Fruit fly (Drosophila melanogaster) whole organism, adult: ENCODE results near the gene CG34174.

Source experiments
- CG11617 ChIP-seq: fragments of 200-800 bp; sonication (Bioruptor generic); optimal IDR thresholded peaks from 2 replicates; lab custom pipeline; 2017; ENCODE audit warnings: mild to moderate bottlenecking, missing biosample characterization, missing genetic modification reagents, missing genetic modification characterization
- CG12768 ChIP-seq: fragments of 200-800 bp; sonication (Bioruptor generic); optimal IDR thresholded peaks from 2 replicates; lab custom pipeline; 2017; ENCODE audit warnings: missing biosample characterization, missing genetic modification characterization, mild to moderate bottlenecking, moderate library complexity, missing genetic modification reagents
- CG14711 ChIP-seq: fragments of 200-800 bp; sonication (Bioruptor generic); optimal IDR thresholded peaks from 2 replicates; lab custom pipeline; 2018; ENCODE audit warnings: missing biosample characterization, mild to moderate bottlenecking, missing genetic modification characterization, moderate library complexity
- CG1620 ChIP-seq: fragments of 200-800 bp; sonication (Bioruptor generic); optimal IDR thresholded peaks from 2 replicates; lab custom pipeline; 2016; ENCODE audit warnings: missing biosample characterization, missing genetic modification characterization
- CG33017 ChIP-seq: fragments of 200-800 bp; sonication (Bioruptor generic); optimal IDR thresholded peaks from 2 replicates; lab custom pipeline; 2018; ENCODE audit warnings: missing biosample characterization, mild to moderate bottlenecking, missing genetic modification characterization, moderate library complexity
- CG5204 ChIP-seq: fragments of 200-800 bp; sonication (Bioruptor generic); optimal IDR thresholded peaks from 2 replicates; lab custom pipeline; 2016; ENCODE audit warnings: missing biosample characterization, missing genetic modification characterization
- CG7045 ChIP-seq: fragments of 200-800 bp; sonication (Bioruptor generic); optimal IDR thresholded peaks from 2 replicates; lab custom pipeline; 2017; ENCODE audit warnings: missing biosample characterization, mild to moderate bottlenecking, missing genetic modification characterization
- CG7101 ChIP-seq: fragments of 200-800 bp; sonication (Bioruptor generic); optimal IDR thresholded peaks from 2 replicates; lab custom pipeline; 2018; ENCODE audit warnings: missing biosample characterization, mild to moderate bottlenecking, missing genetic modification characterization, moderate library complexity
- Clk ChIP-seq: fragments of 200-800 bp; sonication (Bioruptor generic); optimal IDR thresholded peaks from 2 replicates; lab custom pipeline; 2017; ENCODE audit warnings: missing biosample characterization, missing genetic modification characterization
- Crg-1 ChIP-seq: fragments of 200-800 bp; sonication (Bioruptor generic); optimal IDR thresholded peaks from 2 replicates; lab custom pipeline; 2016; ENCODE audit warnings: missing biosample characterization, missing genetic modification characterization
- Hr96 ChIP-seq: fragments of 200-800 bp; sonication (Bioruptor generic); optimal IDR thresholded peaks from 2 replicates; lab custom pipeline; 2016; ENCODE audit warnings: missing biosample characterization, missing genetic modification characterization
- Mnt ChIP-seq: fragments of 200-800 bp; sonication (Bioruptor generic); optimal IDR thresholded peaks from 2 replicates; lab custom pipeline; 2016; ENCODE audit warnings: missing biosample characterization, mild to moderate bottlenecking, missing genetic modification characterization
- bab1 ChIP-seq: fragments of 200-800 bp; sonication (Bioruptor generic); optimal IDR thresholded peaks from 3 replicates; lab custom pipeline; 2019; ENCODE audit warnings: missing biosample characterization, mild to moderate bottlenecking, missing genetic modification characterization, moderate library complexity
- cic ChIP-seq: fragments of 200-800 bp; sonication (Bioruptor generic); optimal IDR thresholded peaks from 2 replicates; lab custom pipeline; 2017; ENCODE audit warnings: missing biosample characterization, mild to moderate bottlenecking, missing genetic modification characterization, moderate library complexity
- cnc ChIP-seq, 2 experiments: fragments of >200 bp; optimal IDR thresholded peaks; 2 replicates each; lab custom pipeline; 2017
- kay ChIP-seq: fragments of 200-800 bp; sonication (Bioruptor generic); peaks from one replicate; lab custom pipeline; 2016; ENCODE audit warnings: missing biosample characterization, missing genetic modification characterization, borderline replicate concordance
- ovo ChIP-seq: fragments of 200-800 bp; sonication (Bioruptor generic); optimal IDR thresholded peaks from 2 replicates; lab custom pipeline; 2016; ENCODE audit warnings: missing biosample characterization, missing genetic modification characterization
- pad ChIP-seq: fragments of 200-800 bp; sonication (Bioruptor generic); optimal IDR thresholded peaks from 3 replicates; lab custom pipeline; 2017; ENCODE audit warnings: missing biosample characterization, missing genetic modification characterization, mild to moderate bottlenecking, moderate library complexity, missing genetic modification reagents
- tj ChIP-seq: fragments of 200-800 bp; sonication (Bioruptor generic); optimal IDR thresholded peaks from 3 replicates; lab custom pipeline; 2017; ENCODE audit warnings: missing biosample characterization, mild to moderate bottlenecking, missing genetic modification characterization, moderate library complexity
- toe ChIP-seq: fragments of 200-800 bp; sonication (Bioruptor generic); optimal IDR thresholded peaks from 2 replicates; lab custom pipeline; 2016; ENCODE audit warnings: missing biosample characterization, missing genetic modification characterization

CG34174 gene

dm6 chr2L:2212478-2212877 lies 1.6 kb upstream of the CG34174 start, which contains the start of gene CG15385:
TSS of gene CG15385 (minus strand) at chr2L:2212571.
- no peak for TF ChIP-seq Clk (GFP tag; lab: Kevin White, UChicago)
- no peak for TF ChIP-seq Hr96 (GFP tag; lab: Kevin White, UChicago)
- TF ChIP-seq ovo (GFP tag; lab: Kevin White, UChicago): no peak
- TF ChIP-seq CG7045 (GFP tag; lab: Kevin White, UChicago): no peak
- TF ChIP-seq CG33017 (tag; lab: Kevin White, UChicago): peak; percentile 47
- TF ChIP-seq CG7101 (tag; lab: Kevin White, UChicago): peak; percentile 10
- no peak for TF ChIP-seq pad (GFP tag; lab: Kevin White, UChicago)
- TF ChIP-seq CG12768 (GFP tag; lab: Kevin White, UChicago): peak; percentile 51
- TF ChIP-seq Mnt (GFP tag; lab: Kevin White, UChicago): peak; percentile 2
- TF ChIP-seq CG5204: no peak
- no peak for TF ChIP-seq toe
- no peak for TF ChIP-seq CG11617
- peak; percentile 61 for TF ChIP-seq cic
- TF ChIP-seq CG1620 (GFP tag; lab: Kevin White, UChicago): no peak
- no peak for TF ChIP-seq CG14711 (tag; lab: Kevin White, UChicago)

- TF ChIP-seq kay (GFP tag; lab: Kevin White, UChicago): no peak
- no peak for TF ChIP-seq ovo (GFP tag; lab: Kevin White, UChicago)
- TF ChIP-seq CG5204: no peak
- TF ChIP-seq toe: no peak
- no peak for TF ChIP-seq CG7045 (GFP tag; lab: Kevin White, UChicago)
- TF ChIP-seq CG14711 (tag; lab: Kevin White, UChicago): no peak
- TF ChIP-seq CG11617: no peak
- peak; percentile 16 for TF ChIP-seq Mnt (GFP tag; lab: Kevin White, UChicago)
- TF ChIP-seq cic: peak; percentile 34
- TF ChIP-seq cnc (optimal IDR thresholded peaks at IDR 0.05; lab: Kevin White, UChicago): no peak
- TF ChIP-seq pad (GFP tag; lab: Kevin White, UChicago): peak; percentile 28
- TF ChIP-seq bab1: peak; percentile 9
- peak; percentile 23 for TF ChIP-seq CG12768 (GFP tag; lab: Kevin White, UChicago)
- TF ChIP-seq Clk (GFP tag; lab: Kevin White, UChicago): no peak
- peak; percentile 70 for TF ChIP-seq CG33017 (tag; lab: Kevin White, UChicago)
- no peak for TF ChIP-seq tj (GFP tag; lab: Kevin White, UChicago)
- peak; percentile 64 for TF ChIP-seq CG7101 (tag; lab: Kevin White, UChicago)
- TF ChIP-seq Crg-1 (GFP tag; lab: Kevin White, UChicago): peak; percentile 18
- no peak for TF ChIP-seq Hr96 (GFP tag; lab: Kevin White, UChicago)
- TF ChIP-seq CG1620 (GFP tag; lab: Kevin White, UChicago): no peak
These were observed 2.0 kb downstream of the CG34174 start, which contains the start of gene daed for dm6 chr2L:2216065-2216464. TSS of gene daed (minus strand) at chr2L:2216311.

DNA sequence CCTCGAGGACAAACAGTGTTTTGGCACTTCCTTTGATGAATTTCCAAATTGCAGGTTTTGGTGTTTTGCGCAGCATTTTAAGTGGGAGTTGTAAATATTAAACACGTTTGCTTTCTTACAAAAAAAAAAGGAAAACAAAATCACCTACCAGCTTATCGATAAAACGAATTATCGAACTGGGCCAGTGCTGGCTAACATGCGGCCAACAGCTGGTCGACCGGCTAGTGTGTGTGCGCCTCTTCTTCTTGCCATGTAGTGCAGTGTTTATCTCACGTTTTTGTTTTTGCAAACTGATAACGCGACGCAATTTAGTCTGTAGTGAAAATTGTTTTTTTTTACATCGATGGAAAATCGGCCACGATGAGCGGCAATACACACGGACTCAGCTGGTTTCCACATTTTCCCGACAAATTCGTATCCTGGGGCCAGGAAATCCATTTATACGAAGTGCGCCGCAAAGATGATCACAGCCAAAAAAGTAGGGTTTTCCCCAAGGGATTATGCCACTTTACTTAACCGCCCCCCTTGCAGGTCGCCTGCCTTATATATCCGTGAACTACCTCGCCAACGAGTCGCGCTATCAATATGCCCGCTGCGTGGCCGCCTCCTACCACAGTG lies 3.1 kb downstream of the CG34174 start, which contains the start of the genes CG15386, CG42371 and mio:
TSS of gene CG15386 (minus strand) at position 180 of the 618 bp plus-strand sequence.
TSS of gene CG42371 (minus strand) at position 180 of the 618 bp plus-strand sequence.
TSS of gene mio (plus strand) at position 224 of the 618 bp plus-strand sequence.
- TF ChIP-seq bab1: peak; percentile 54
- TF ChIP-seq cnc (optimal IDR thresholded peaks at IDR 0.05; lab: Kevin White, UChicago): no peak
- TF ChIP-seq CG11617: peak; percentile 74
- TF ChIP-seq CG12768 (GFP tag; lab: Kevin White, UChicago): peak; percentile 27
- no peak for TF ChIP-seq Hr96 (GFP tag; lab: Kevin White, UChicago)
- no peak for TF ChIP-seq ovo (GFP tag; lab: Kevin White, UChicago)
- TF ChIP-seq CG5204: no peak
- TF ChIP-seq Crg-1 (GFP tag; lab: Kevin White, UChicago): peak; percentile 66
- peak; percentile 38 for TF ChIP-seq tj (GFP tag; lab: Kevin White, UChicago)
- no peak for TF ChIP-seq kay (GFP tag; lab: Kevin White, UChicago)
- TF ChIP-seq cic: peak; percentile 94
- no peak for TF ChIP-seq toe
- TF ChIP-seq Clk (GFP tag; lab: Kevin White, UChicago): no peak
- peak; percentile 53 for TF ChIP-seq CG7101 (tag; lab: Kevin White, UChicago)
- TF ChIP-seq CG14711 (tag; lab: Kevin White, UChicago): peak; percentile 47
- no peak for TF ChIP-seq CG7045 (GFP tag; lab: Kevin White, UChicago)
- peak; percentile 94 for TF ChIP-seq Mnt (GFP tag; lab: Kevin White, UChicago)
- peak; percentile 52 for TF ChIP-seq pad (GFP tag; lab: Kevin White, UChicago)
- peak; percentile 71 for TF ChIP-seq CG33017 (tag; lab: Kevin White, UChicago)
- peak; percentile 32 for TF ChIP-seq CG1620 (GFP tag; lab: Kevin White, UChicago)

DNA sequence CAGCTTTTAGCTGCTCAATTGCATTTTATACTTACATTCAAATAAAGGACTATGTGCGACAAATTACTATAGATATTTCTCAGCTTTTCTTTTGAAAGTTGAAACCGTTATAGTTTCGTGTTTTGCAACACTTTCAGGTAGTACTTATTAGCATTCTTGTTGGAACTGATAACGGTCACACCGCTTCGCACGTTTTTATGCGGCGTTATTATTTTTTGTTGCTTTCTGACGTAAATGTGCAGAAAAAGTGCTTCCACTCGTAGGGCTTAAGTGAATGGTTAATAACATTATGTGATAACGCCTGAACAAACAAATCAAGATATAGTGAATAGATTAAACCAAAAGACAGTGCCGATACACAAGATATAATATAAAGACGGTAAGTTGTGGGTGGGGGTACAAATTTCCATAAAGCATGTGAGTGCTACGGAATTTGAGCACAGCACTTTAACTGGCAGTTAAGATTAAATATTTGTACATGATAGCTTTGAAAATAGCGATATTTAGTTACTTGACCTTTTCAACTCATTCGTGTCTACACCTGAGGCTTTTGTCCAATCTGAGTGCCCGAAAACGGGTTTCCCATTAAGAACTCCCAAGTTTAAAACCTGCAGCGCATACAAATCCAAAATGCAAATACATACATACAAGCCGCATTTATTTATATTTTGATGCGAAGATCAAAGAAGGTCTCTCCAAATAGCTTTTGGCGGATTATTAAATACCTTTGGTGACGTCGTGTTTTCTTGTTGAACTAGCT lies 6.7 kb downstream of the CG34174 start, which contains the start of gene papi:
TSS of gene papi (plus strand) at position 176 of the 760 bp plus-strand sequence.
- TF ChIP-seq CG14711 (tag; lab: Kevin White, UChicago) (no peak), pad (GFP tag; lab: Kevin White, UChicago) (no peak), toe (no peak), cic (peak; percentile 34), CG33017 (tag; lab: Kevin White, UChicago) (peak; percentile 28), Clk (GFP tag; lab: Kevin White, UChicago) (no peak), Crg-1 (GFP tag; lab: Kevin White, UChicago) (no peak), ovo (GFP tag; lab: Kevin White, UChicago) (peak; percentile 70), Mnt (GFP tag; lab: Kevin White, UChicago) (peak; percentile 99), tj (GFP tag; lab: Kevin White, UChicago) (no peak), CG5204 (no peak), CG7045 (GFP tag; lab: Kevin White, UChicago) (no peak), CG1620 (GFP tag; lab: Kevin White, UChicago) (no peak), kay (GFP tag; lab: Kevin White, UChicago) (no peak), cnc (optimal IDR thresholded peaks at IDR 0.05; lab: Kevin White, UChicago) (no peak), CG7101 (tag; lab: Kevin White, UChicago) (peak; percentile 47), Hr96 (GFP tag; lab: Kevin White, UChicago) (no peak), bab1 (no peak), CG11617 (no peak), CG12768 (GFP tag; lab: Kevin White, UChicago) (no peak)
